Fruit fly (Drosophila melanogaster): ENCODE data around the gene CG14442.

DNA sequence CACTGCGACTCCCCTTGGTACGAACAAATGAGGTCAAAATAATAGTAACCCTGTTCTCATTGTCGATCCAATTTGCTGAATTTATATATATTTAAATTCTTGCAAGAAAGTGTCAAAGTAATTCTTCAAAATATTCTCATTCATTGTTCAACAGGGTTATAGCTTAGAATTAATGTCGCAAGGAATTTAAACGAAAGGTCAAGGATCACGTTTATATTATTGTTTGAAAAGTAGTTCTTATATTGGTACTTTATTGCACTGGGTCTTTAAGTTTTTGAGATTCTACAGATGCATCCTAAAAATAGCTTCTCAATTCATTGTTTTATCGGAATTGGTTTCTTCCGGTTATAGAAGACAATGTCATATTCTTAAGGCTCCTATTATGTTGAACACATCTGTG, 9.2 kb upstream of the CG14442 start:
- TF ChIP-seq CG8478 (optimal IDR thresholded peaks at IDR 0.05) (no peak), CTCF (optimal IDR thresholded peaks at IDR 0.05) (no peak)

Data from S2 (cell line).